Fruit fly (Drosophila melanogaster): Measurements from ENCODE around the gene RPA2.

DNA sequence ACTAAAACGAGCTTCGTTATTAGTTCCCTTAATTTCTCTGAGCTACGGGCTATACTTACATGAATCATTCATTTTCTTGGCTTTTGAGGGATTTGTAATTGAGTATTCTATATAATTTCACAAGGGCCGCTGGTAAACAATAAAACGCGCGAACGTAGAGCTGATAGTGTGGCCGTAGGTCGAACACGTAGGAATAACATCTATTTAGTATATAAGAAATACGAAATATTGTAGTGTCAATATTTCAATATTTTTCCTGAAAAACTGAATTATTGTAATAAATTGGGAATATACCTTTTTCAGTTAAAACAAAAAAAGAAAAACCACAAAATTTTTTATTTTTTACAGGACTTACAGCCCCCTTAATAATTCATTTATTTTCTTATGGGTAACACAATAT lies at the start of gene RPA2:
- TF ChIP-seq CG8478 (optimal IDR thresholded peaks at IDR 0.05), result no peak
- TF ChIP-seq CTCF (optimal IDR thresholded peaks at IDR 0.05), result no peak

Measured in S2 (cell line).